Worm (Caenorhabditis elegans) whole organism, young adult: ENCODE measurements around the gene clec-178.

Experiments used
- B0019.2 ChIP-seq: fragments of 200-800 bp; sonication (Bioruptor generic); conservative IDR thresholded peaks from 2 replicates; pipeline ENCODE4 v1.3.6; 2022; ENCODE audit warnings: missing genetic modification reagents, missing genetic modification characterization, missing compliant biosample characterization
- B0336.3 ChIP-seq: fragments of 200-800 bp; sonication (Bioruptor generic); IDR thresholded peaks from 2 replicates; pipeline ENCODE4 v1.3.6; 2022; ENCODE audit warnings: missing genetic modification characterization, missing compliant biosample characterization
- C06A6.2 ChIP-seq: fragments of 200-800 bp; sonication (Bioruptor generic); conservative IDR thresholded peaks from 2 replicates; pipeline ENCODE4 v1.3.6; 2022; ENCODE audit warnings: missing genetic modification characterization, missing compliant biosample characterization
- F49E8.2 ChIP-seq: sonication (generic microtip); optimal IDR thresholded peaks from 3 replicates; lab custom pipeline; 2017; ENCODE audit warnings: missing genetic modification characterization, mild to moderate bottlenecking, missing compliant biosample characterization, antibody characterized with exemption, moderate library complexity; ENCODE audit not compliant: insufficient read depth
- K11D2.4 ChIP-seq: fragments of 200-800 bp; sonication (Bioruptor generic); IDR thresholded peaks from 2 replicates; pipeline ENCODE4 v1.3.6; 2022; ENCODE audit warnings: missing genetic modification reagents, missing genetic modification characterization, missing compliant biosample characterization
- Y53G8AR.9 ChIP-seq: fragments of 200-800 bp; sonication (Bioruptor generic); conservative IDR thresholded peaks from 2 replicates; pipeline ENCODE4 v1.3.6; 2022; ENCODE audit warnings: missing genetic modification reagents, missing genetic modification characterization, missing compliant biosample characterization
- ama-1 ChIP-seq, 3 experiments: fragments of 150-350 bp in 1 of 3; sonication (generic microtip) in 2 of 3; optimal IDR thresholded peaks; 2 replicates each; lab custom pipeline; 2014 to 2018; ENCODE audit warnings: missing biosample characterization in 2 of 3, missing genetic modification characterization in 2 of 3, missing genetic modification reagents in 2 of 3
- atf-7 ChIP-seq: sonication (generic microtip); optimal IDR thresholded peaks from 2 replicates; lab custom pipeline; 2017; ENCODE audit warnings: mild to moderate bottlenecking, missing genetic modification characterization, missing compliant biosample characterization
- attf-3 ChIP-seq: fragments of 200-800 bp; sonication (Bioruptor generic); conservative IDR thresholded peaks from 2 replicates; pipeline ENCODE4 v1.3.6; 2022; ENCODE audit warnings: missing genetic modification reagents, missing genetic modification characterization, missing compliant biosample characterization
- attf-5 ChIP-seq: fragments of 200-800 bp; sonication (Bioruptor generic); optimal IDR thresholded peaks from 2 replicates; lab custom pipeline; 2018; ENCODE audit warnings: mild to moderate bottlenecking, missing genetic modification characterization, missing compliant biosample characterization
- ccch-3 ChIP-seq: fragments of 200-800 bp; sonication (Bioruptor generic); optimal IDR thresholded peaks from 2 replicates; lab custom pipeline; 2018; ENCODE audit warnings: mild to moderate bottlenecking, missing genetic modification characterization, missing compliant biosample characterization
- cebp-1 ChIP-seq, 2 experiments: fragments of 200-800 bp in 1 of 2; sonication (Bioruptor generic) in 1 of 2; sonication (generic microtip) in 1 of 2; IDR thresholded peaks in 1 of 2; optimal IDR thresholded peaks in 1 of 2; 2 replicates each; pipeline versions ENCODE4 v1.3.6 to Lab custom; 2017 to 2022; ENCODE audit warnings: missing compliant biosample characterization in 2 of 2, missing genetic modification characterization in 2 of 2, mild to moderate bottlenecking in 1 of 2, missing genetic modification reagents in 1 of 2, moderate library complexity in 1 of 2
- ceh-27 ChIP-seq: fragments of 200-800 bp; sonication (Bioruptor generic); optimal IDR thresholded peaks from 2 replicates; lab custom pipeline; 2018; ENCODE audit warnings: mild to moderate bottlenecking, missing genetic modification characterization, moderate library complexity, missing compliant biosample characterization
- ceh-40 ChIP-seq: fragments of 200-800 bp; sonication (Bioruptor generic); IDR thresholded peaks from 2 replicates; pipeline ENCODE4 v1.3.6; 2022; ENCODE audit warnings: missing genetic modification characterization, missing compliant biosample characterization
- dox-1 ChIP-seq: fragments of 200-800 bp; sonication (Bioruptor generic); IDR thresholded peaks from 2 replicates; pipeline ENCODE4 v1.3.6; 2022; ENCODE audit warnings: missing genetic modification reagents, missing genetic modification characterization, missing compliant biosample characterization
- efl-1 ChIP-seq: fragments of 150-350 bp; optimal IDR thresholded peaks from 2 replicates; lab custom pipeline; 2014; ENCODE audit warnings: missing biosample characterization, missing genetic modification reagents, missing genetic modification characterization
- hmg-1.2 ChIP-seq: fragments of 200-800 bp; sonication (Bioruptor generic); IDR thresholded peaks from 2 replicates; pipeline ENCODE4 v1.3.6; 2022; ENCODE audit warnings: missing genetic modification reagents, missing genetic modification characterization, missing compliant biosample characterization
- hmg-20 ChIP-seq: fragments of 200-800 bp; sonication (Bioruptor generic); IDR thresholded peaks from 2 replicates; pipeline ENCODE4 v1.3.6; 2022; ENCODE audit warnings: missing genetic modification reagents, missing genetic modification characterization, missing compliant biosample characterization
- hsf-1 ChIP-seq: fragments of 200-800 bp; sonication (Bioruptor generic); IDR thresholded peaks from 2 replicates; pipeline ENCODE4 v1.3.6; 2022; ENCODE audit warnings: missing genetic modification reagents, missing genetic modification characterization, missing compliant biosample characterization
- let-607 ChIP-seq, 2 experiments: fragments of 200-800 bp in 1 of 2; sonication (Bioruptor generic) in 1 of 2; sonication (generic microtip) in 1 of 2; optimal IDR thresholded peaks; 2 replicates each; lab custom pipeline; 2016 to 2018; ENCODE audit warnings: mild to moderate bottlenecking in 2 of 2, missing compliant biosample characterization in 2 of 2, missing genetic modification characterization in 2 of 2, moderate library complexity in 2 of 2, missing genotype in 1 of 2
- lin-26 ChIP-seq: fragments of 200-800 bp; sonication (Bioruptor generic); IDR thresholded peaks from 2 replicates; pipeline ENCODE4 v1.3.6; 2022; ENCODE audit warnings: missing genetic modification reagents, missing genetic modification characterization, missing compliant biosample characterization
- lin-40 ChIP-seq: sonication (generic microtip); optimal IDR thresholded peaks from 2 replicates; lab custom pipeline; 2016; ENCODE audit warnings: missing genetic modification characterization, mild to moderate bottlenecking, missing compliant biosample characterization, missing genotype, missing genetic modification reagents
- lin-54 ChIP-seq: fragments of 200-800 bp; sonication (Bioruptor generic); optimal IDR thresholded peaks from 2 replicates; lab custom pipeline; 2018; ENCODE audit warnings: mild to moderate bottlenecking, missing genetic modification characterization, missing compliant biosample characterization
- madf-10 ChIP-seq: sonication (generic microtip); optimal IDR thresholded peaks from 2 replicates; lab custom pipeline; 2016; ENCODE audit warnings: mild to moderate bottlenecking, missing genetic modification characterization, missing compliant biosample characterization
- madf-6 ChIP-seq: fragments of 200-800 bp; sonication (Bioruptor generic); IDR thresholded peaks from 2 replicates; pipeline ENCODE4 v1.3.6; 2022; ENCODE audit warnings: missing genetic modification reagents, missing genetic modification characterization, missing compliant biosample characterization
- madf-8 ChIP-seq: fragments of 200-800 bp; sonication (Bioruptor generic); conservative IDR thresholded peaks from 2 replicates; pipeline ENCODE4 v1.3.6; 2022; ENCODE audit warnings: missing genetic modification reagents, missing genetic modification characterization, missing compliant biosample characterization
- mel-28 ChIP-seq: sonication (generic microtip); optimal IDR thresholded peaks from 2 replicates; lab custom pipeline; 2016; ENCODE audit warnings: borderline replicate concordance, mild to moderate bottlenecking, missing genetic modification characterization, missing compliant biosample characterization
- nfya-1 ChIP-seq: sonication (generic microtip); optimal IDR thresholded peaks from 2 replicates; lab custom pipeline; 2017; ENCODE audit warnings: antibody characterized with exemption, missing compliant biosample characterization, missing genetic modification characterization, borderline replicate concordance; ENCODE audit not compliant: insufficient read depth
- nfyb-1 ChIP-seq: fragments of 200-800 bp; sonication (Bioruptor generic); IDR thresholded peaks from 2 replicates; pipeline ENCODE4 v1.3.6; 2022; ENCODE audit warnings: missing genetic modification reagents, missing genetic modification characterization, missing compliant biosample characterization
- nhr-90 ChIP-seq: sonication (generic microtip); optimal IDR thresholded peaks from 2 replicates; lab custom pipeline; 2016; ENCODE audit warnings: missing genotype, mild to moderate bottlenecking, missing genetic modification characterization, missing compliant biosample characterization
- rec-8 ChIP-seq, 2 experiments: sonication (generic microtip); optimal IDR thresholded peaks; 2 replicates each; lab custom pipeline; 2016; ENCODE audit warnings: mild to moderate bottlenecking in 2 of 2, missing genetic modification characterization in 2 of 2, missing genetic modification reagents in 2 of 2, missing genotype in 2 of 2, missing biosample characterization in 1 of 2, missing compliant biosample characterization in 1 of 2, moderate library complexity in 1 of 2
- snpc-1.1 ChIP-seq: sonication (generic microtip); optimal IDR thresholded peaks from 2 replicates; lab custom pipeline; 2017; ENCODE audit warnings: missing genetic modification characterization, mild to moderate bottlenecking, missing compliant biosample characterization, antibody characterized with exemption, moderate library complexity, missing genotype, missing genetic modification reagents; ENCODE audit not compliant: insufficient read depth
- snpc-4 ChIP-seq, 5 experiments: fragments of 150-350 bp in 1 of 5; sonication (generic microtip) in 4 of 5; optimal IDR thresholded peaks; 2 replicates each; lab custom pipeline; 2014 to 2018; ENCODE audit warnings: missing genetic modification characterization in 5 of 5, missing biosample characterization in 3 of 5, antibody characterized with exemption in 2 of 5, mild to moderate bottlenecking in 2 of 5, missing compliant biosample characterization in 2 of 5, missing genotype in 2 of 5, moderate library complexity in 2 of 5, missing genetic modification reagents in 1 of 5
- somi-1 ChIP-seq: fragments of 200-800 bp; sonication (Bioruptor generic); optimal IDR thresholded peaks from 2 replicates; lab custom pipeline; 2018; ENCODE audit warnings: mild to moderate bottlenecking, missing genetic modification characterization, missing compliant biosample characterization
- tbp1 ChIP-seq: fragments of 200-800 bp; sonication (Bioruptor generic); optimal IDR thresholded peaks from 2 replicates; lab custom pipeline; 2018; ENCODE audit warnings: mild to moderate bottlenecking, missing genetic modification characterization, missing compliant biosample characterization
- tbx-9 ChIP-seq: sonication (generic microtip); optimal IDR thresholded peaks from 2 replicates; lab custom pipeline; 2016; ENCODE audit warnings: borderline replicate concordance, missing genetic modification characterization, inconsistent platforms, missing compliant biosample characterization
- zim-3 ChIP-seq: sonication (generic microtip); optimal IDR thresholded peaks from 2 replicates; lab custom pipeline; 2017; ENCODE audit warnings: mild to moderate bottlenecking, missing genetic modification characterization, moderate library complexity, missing compliant biosample characterization
- ztf-26 ChIP-seq: sonication (generic microtip); optimal IDR thresholded peaks from 2 replicates; lab custom pipeline; 2017; ENCODE audit warnings: missing genetic modification characterization, missing compliant biosample characterization
- ztf-3 ChIP-seq: fragments of 200-800 bp; sonication (Bioruptor generic); optimal IDR thresholded peaks from 2 replicates; lab custom pipeline; 2018; ENCODE audit warnings: mild to moderate bottlenecking, missing genetic modification characterization, missing compliant biosample characterization

Gene clec-178

ce11 chrIV:5654693-5655092, 944 bp downstream of the clec-178 start:
- TF ChIP-seq tbp1: no peak
- TF ChIP-seq Y53G8AR.9: no peak
- no peak for TF ChIP-seq ccch-3
- TF ChIP-seq ceh-27: no peak
- TF ChIP-seq B0019.2: no peak
- TF ChIP-seq nfya-1 (tag; lab: Kevin White, UChicago): no peak
- TF ChIP-seq madf-8 (GFP tag; lab: Robert Waterston, UW): no peak
- TF ChIP-seq madf-10 (tag; lab: Kevin White, UChicago): no peak
- TF ChIP-seq hsf-1: no peak
- TF ChIP-seq rec-8 (tag; optimal IDR thresholded peaks at IDR 0.05; lab: Kevin White, UChicago): no peak
- no peak for TF ChIP-seq snpc-1.1 (tag; lab: Kevin White, UChicago)
- no peak for TF ChIP-seq snpc-4 (GFP tag; optimal IDR thresholded peaks at IDR 0.05; lab: Kevin White, UChicago)
- no peak for TF ChIP-seq snpc-4 (tag; optimal IDR thresholded peaks at IDR 0.05; lab: Kevin White, UChicago)
- TF ChIP-seq B0336.3: no peak
- TF ChIP-seq, all 124 proteins: peak for 0

ce11 chrIV:5655966-5656389, 2.2 kb downstream of the clec-178 start:
- TF ChIP-seq madf-6 (no peak), tbx-9 (tag; lab: Kevin White, UChicago) (no peak), nhr-90 (tag; lab: Kevin White, UChicago) (peak; percentile 23), ztf-26 (peak; percentile 68), zim-3 (no peak), dox-1 (GFP tag; lab: Robert Waterston, UW) (0 out of 2 replicates have a peak, but pooled peaks have one; percentile 19), lin-40 (tag; lab: Kevin White, UChicago) (peak; percentile 66), F49E8.2 (no peak), B0336.3 (no peak), ztf-3 (no peak), cebp-1 (GFP tag; IDR thresholded peaks at IDR 0.05; lab: Robert Waterston, UW) (peak; percentile 85), cebp-1 (tag; optimal IDR thresholded peaks at IDR 0.05; lab: Kevin White, UChicago) (peak; percentile 94), K11D2.4 (GFP tag; lab: Robert Waterston, UW) (peak; percentile 48; the same call in 1 of the 2 replicates), C06A6.2 (GFP tag; lab: Robert Waterston, UW) (peak; percentile 61; the same call in 1 of the 2 replicates), ceh-40 (no peak), tbp1 (peak; percentile 19), efl-1 (GFP tag; lab: Kevin White, UChicago) (no peak), let-607 (tag; optimal IDR thresholded peaks at IDR 0.05; lab: Kevin White, UChicago) (no peak), atf-7 (peak; percentile 88), hmg-1.2 (no peak), somi-1 (GFP tag; lab: Kevin White, UChicago) (peak; percentile 43), hmg-20 (GFP tag; lab: Robert Waterston, UW) (no peak), mel-28 (tag; lab: Kevin White, UChicago) (no peak), nfyb-1 (peak; percentile 59; the same call in 1 of the 2 replicates), lin-54 (GFP tag; lab: Kevin White, UChicago) (peak; percentile 71), attf-3 (no peak), ama-1 (optimal IDR thresholded peaks at IDR 0.05; lab: Kevin White, UChicago) (peak; percentile 60), ama-1 (GFP tag; optimal IDR thresholded peaks at IDR 0.05; lab: Kevin White, UChicago) (no peak), lin-26 (GFP tag; lab: Robert Waterston, UW) (0 out of 2 replicates have a peak, but pooled peaks have one; percentile 53), Y53G8AR.9 (no peak), attf-5 (GFP tag; lab: Kevin White, UChicago) (peak; percentile 41)
- TF ChIP-seq, all 124 proteins: peak for 15
